Fruit fly (Drosophila melanogaster) whole organism, embryonic: ENCODE measurements around the gene CG8281.

ENCODE experiments used
- B-H2 ChIP-seq: fragments of 200-800 bp; sonication (Bioruptor generic); optimal IDR thresholded peaks from 2 replicates; lab custom pipeline; 2018; ENCODE audit warnings: missing biosample characterization, mild to moderate bottlenecking, missing genetic modification characterization
- Blimp-1 ChIP-seq: fragments of 200-800 bp; sonication (Bioruptor generic); optimal IDR thresholded peaks from 3 replicates; lab custom pipeline; 2018; ENCODE audit warnings: missing biosample characterization, missing genetic modification characterization, mild to moderate bottlenecking, moderate library complexity, missing genetic modification reagents
- CG10565 ChIP-seq: fragments of 200-800 bp; sonication (Bioruptor generic); optimal IDR thresholded peaks from 3 replicates; lab custom pipeline; 2016; ENCODE audit warnings: missing biosample characterization, mild to moderate bottlenecking, missing genetic modification characterization
- CG11695 ChIP-seq: fragments of 200-800 bp; sonication (Bioruptor generic); IDR thresholded peaks from 3 replicates; pipeline ENCODE4 v1.3.6; 2022; ENCODE audit warnings: missing biosample characterization, missing genetic modification characterization
- CG12155 ChIP-seq: fragments of 200-800 bp; sonication (Bioruptor generic); optimal IDR thresholded peaks from 3 replicates; lab custom pipeline; 2016; ENCODE audit warnings: missing biosample characterization, missing genetic modification characterization
- CG15479 ChIP-seq: fragments of 200-800 bp; sonication (Bioruptor generic); optimal IDR thresholded peaks from 3 replicates; lab custom pipeline; 2019; ENCODE audit warnings: missing biosample characterization, mild to moderate bottlenecking, missing genetic modification characterization, moderate library complexity
- CG17361 ChIP-seq: fragments of 200-800 bp; sonication (Bioruptor generic); IDR thresholded peaks from 3 replicates; pipeline ENCODE4 v1.3.6; 2022; ENCODE audit warnings: missing biosample characterization, missing genetic modification characterization
- CG18262 ChIP-seq: fragments of 200-800 bp; optimal IDR thresholded peaks from 3 replicates; lab custom pipeline; 2019; ENCODE audit warnings: missing biosample characterization, mild to moderate bottlenecking, missing genetic modification characterization, moderate library complexity
- CG2678 ChIP-seq: fragments of 200-800 bp; sonication (Bioruptor generic); optimal IDR thresholded peaks from 3 replicates; lab custom pipeline; 2019; ENCODE audit warnings: missing biosample characterization, mild to moderate bottlenecking, missing genetic modification characterization, moderate library complexity
- CG30020 ChIP-seq: fragments of 200-800 bp; optimal IDR thresholded peaks from 2 replicates; lab custom pipeline; 2019; ENCODE audit warnings: missing biosample characterization, mild to moderate bottlenecking, missing genetic modification characterization, moderate library complexity
- CG3065 ChIP-seq: fragments of 200-800 bp; sonication (Bioruptor generic); optimal IDR thresholded peaks from 2 replicates; lab custom pipeline; 2016; ENCODE audit warnings: missing biosample characterization, missing genetic modification characterization
- CG32767 ChIP-seq: fragments of 200-800 bp; sonication (Bioruptor generic); IDR thresholded peaks from 2 replicates; pipeline ENCODE4 v1.3.6; 2022; ENCODE audit warnings: missing biosample characterization, missing genetic modification characterization
- CG33213 ChIP-seq: fragments of 200-800 bp; sonication (Bioruptor generic); optimal IDR thresholded peaks from 3 replicates; lab custom pipeline; 2016; ENCODE audit warnings: missing biosample characterization, missing genetic modification characterization
- CG3995 ChIP-seq: fragments of 200-800 bp; sonication (Bioruptor generic); optimal IDR thresholded peaks from 3 replicates; lab custom pipeline; 2016; ENCODE audit warnings: missing biosample characterization, missing genetic modification characterization
- CG4360 ChIP-seq: fragments of 200-800 bp; sonication (Bioruptor generic); IDR thresholded peaks from 2 replicates; pipeline ENCODE4 v1.3.6; 2022; ENCODE audit warnings: missing biosample characterization, missing genetic modification characterization
- CG7745 ChIP-seq: fragments of 200-800 bp; sonication (Bioruptor generic); optimal IDR thresholded peaks from 2 replicates; lab custom pipeline; 2018; ENCODE audit warnings: missing biosample characterization, mild to moderate bottlenecking, missing genetic modification characterization, moderate library complexity
- CG7786 ChIP-seq: fragments of 200-800 bp; sonication (Bioruptor generic); optimal IDR thresholded peaks from 2 replicates; lab custom pipeline; 2016; ENCODE audit warnings: missing biosample characterization, missing genetic modification characterization
- CG7963 ChIP-seq: fragments of 200-800 bp; sonication (Bioruptor generic); IDR thresholded peaks from 3 replicates; pipeline ENCODE4 v1.3.6; 2022; ENCODE audit warnings: missing biosample characterization, missing genetic modification characterization; ENCODE audit not compliant: partially characterized antibody
- CG8281 ChIP-seq: fragments of 200-800 bp; sonication (Bioruptor generic); optimal IDR thresholded peaks from 2 replicates; lab custom pipeline; 2018; ENCODE audit warnings: missing biosample characterization, mild to moderate bottlenecking, missing genetic modification characterization, moderate library complexity
- CG9215 ChIP-seq: fragments of 200-800 bp; sonication (Bioruptor generic); IDR thresholded peaks from 2 replicates; pipeline ENCODE4 v1.3.6; 2022; ENCODE audit warnings: missing biosample characterization, missing genetic modification characterization
- CG9797 ChIP-seq: fragments of 200-800 bp; sonication (Bioruptor generic); optimal IDR thresholded peaks from 3 replicates; lab custom pipeline; 2018; ENCODE audit warnings: missing biosample characterization, mild to moderate bottlenecking, missing genetic modification characterization
- CoRest ChIP-seq: fragments of 200-800 bp; sonication (Bioruptor generic); optimal IDR thresholded peaks from 3 replicates; lab custom pipeline; 2018; ENCODE audit warnings: missing biosample characterization, mild to moderate bottlenecking, missing genetic modification characterization, moderate library complexity
- D19A ChIP-seq: fragments of 200-800 bp; optimal IDR thresholded peaks from 3 replicates; lab custom pipeline; 2019; ENCODE audit warnings: missing biosample characterization, mild to moderate bottlenecking, missing genetic modification characterization, moderate library complexity
- HmgD ChIP-seq: fragments of 200-800 bp; sonication (Bioruptor generic); optimal IDR thresholded peaks from 3 replicates; lab custom pipeline; 2016; ENCODE audit warnings: missing biosample characterization, missing genetic modification characterization
- Nf-YC ChIP-seq: fragments of 200-800 bp; optimal IDR thresholded peaks from 3 replicates; lab custom pipeline; 2019; ENCODE audit warnings: missing biosample characterization, mild to moderate bottlenecking, missing genetic modification characterization, moderate library complexity
- Oli ChIP-seq: fragments of 200-800 bp; sonication (Bioruptor generic); optimal IDR thresholded peaks from 2 replicates; lab custom pipeline; 2018; ENCODE audit warnings: missing biosample characterization, mild to moderate bottlenecking, missing genetic modification characterization, moderate library complexity
- Sry-β ChIP-seq: fragments of 200-800 bp; sonication (Bioruptor generic); optimal IDR thresholded peaks from 2 replicates; lab custom pipeline; 2018; ENCODE audit warnings: missing biosample characterization, mild to moderate bottlenecking, missing genetic modification characterization, moderate library complexity
- ato ChIP-seq: fragments of 200-800 bp; sonication (Bioruptor generic); IDR thresholded peaks from 2 replicates; pipeline ENCODE4 v1.3.6; 2022; ENCODE audit warnings: missing biosample characterization, missing genetic modification characterization; ENCODE audit not compliant: partially characterized antibody
- ci ChIP-seq: fragments of 200-800 bp; sonication (Bioruptor generic); IDR thresholded peaks from 3 replicates; pipeline ENCODE4 v1.3.6; 2022; ENCODE audit warnings: missing biosample characterization, missing genetic modification characterization
- crol ChIP-seq: fragments of 200-800 bp; sonication (Bioruptor generic); IDR thresholded peaks from 2 replicates; pipeline ENCODE4 v1.3.6; 2022; ENCODE audit warnings: missing biosample characterization, missing genetic modification characterization
- cwo ChIP-seq: fragments of 200-800 bp; sonication (Bioruptor generic); optimal IDR thresholded peaks from 3 replicates; lab custom pipeline; 2017; ENCODE audit warnings: missing biosample characterization, missing genetic modification characterization, mild to moderate bottlenecking, moderate library complexity, missing genetic modification reagents
- gcm ChIP-seq: fragments of 200-800 bp; sonication (Bioruptor generic); optimal IDR thresholded peaks from 2 replicates; lab custom pipeline; 2019; ENCODE audit warnings: missing biosample characterization, mild to moderate bottlenecking, missing genetic modification characterization, moderate library complexity
- p53 ChIP-seq: fragments of 200-800 bp; sonication (Bioruptor generic); optimal IDR thresholded peaks from 2 replicates; lab custom pipeline; 2016; ENCODE audit warnings: missing biosample characterization, missing genetic modification characterization
- pfk ChIP-seq: fragments of 200-800 bp; sonication (Bioruptor generic); optimal IDR thresholded peaks from 2 replicates; lab custom pipeline; 2018; ENCODE audit warnings: missing biosample characterization, mild to moderate bottlenecking, missing genetic modification characterization, moderate library complexity
- pita ChIP-seq: fragments of 200-800 bp; sonication (Bioruptor generic); optimal IDR thresholded peaks from 2 replicates; lab custom pipeline; 2017; ENCODE audit warnings: missing biosample characterization, mild to moderate bottlenecking, missing genetic modification characterization
- pros ChIP-seq: fragments of 200-800 bp; sonication (Bioruptor generic); optimal IDR thresholded peaks from 3 replicates; lab custom pipeline; 2019; ENCODE audit warnings: missing biosample characterization, mild to moderate bottlenecking, missing genetic modification characterization, moderate library complexity
- rib ChIP-seq: fragments of 200-800 bp; sonication (Bioruptor generic); IDR thresholded peaks from 2 replicates; pipeline ENCODE4 v1.3.6; 2022; ENCODE audit warnings: missing biosample characterization, missing genetic modification characterization
- row ChIP-seq: fragments of 200-800 bp; sonication (Bioruptor generic); IDR thresholded peaks from 3 replicates; pipeline ENCODE4 v1.3.6; 2022; ENCODE audit warnings: missing biosample characterization, missing genetic modification characterization
- seq ChIP-seq: fragments of 200-800 bp; sonication (Bioruptor generic); IDR thresholded peaks from 2 replicates; pipeline ENCODE4 v1.3.6; 2022; ENCODE audit warnings: missing biosample characterization, missing genetic modification characterization
- sob ChIP-seq: fragments of 200-800 bp; sonication (Bioruptor generic); IDR thresholded peaks from 2 replicates; pipeline ENCODE4 v1.3.6; 2022; ENCODE audit warnings: missing biosample characterization, missing genetic modification characterization
- zf30C ChIP-seq: fragments of 200-800 bp; sonication (Bioruptor generic); optimal IDR thresholded peaks from 3 replicates; lab custom pipeline; 2018; ENCODE audit warnings: missing biosample characterization, mild to moderate bottlenecking, missing genetic modification characterization

Gene CG8281

DNA sequence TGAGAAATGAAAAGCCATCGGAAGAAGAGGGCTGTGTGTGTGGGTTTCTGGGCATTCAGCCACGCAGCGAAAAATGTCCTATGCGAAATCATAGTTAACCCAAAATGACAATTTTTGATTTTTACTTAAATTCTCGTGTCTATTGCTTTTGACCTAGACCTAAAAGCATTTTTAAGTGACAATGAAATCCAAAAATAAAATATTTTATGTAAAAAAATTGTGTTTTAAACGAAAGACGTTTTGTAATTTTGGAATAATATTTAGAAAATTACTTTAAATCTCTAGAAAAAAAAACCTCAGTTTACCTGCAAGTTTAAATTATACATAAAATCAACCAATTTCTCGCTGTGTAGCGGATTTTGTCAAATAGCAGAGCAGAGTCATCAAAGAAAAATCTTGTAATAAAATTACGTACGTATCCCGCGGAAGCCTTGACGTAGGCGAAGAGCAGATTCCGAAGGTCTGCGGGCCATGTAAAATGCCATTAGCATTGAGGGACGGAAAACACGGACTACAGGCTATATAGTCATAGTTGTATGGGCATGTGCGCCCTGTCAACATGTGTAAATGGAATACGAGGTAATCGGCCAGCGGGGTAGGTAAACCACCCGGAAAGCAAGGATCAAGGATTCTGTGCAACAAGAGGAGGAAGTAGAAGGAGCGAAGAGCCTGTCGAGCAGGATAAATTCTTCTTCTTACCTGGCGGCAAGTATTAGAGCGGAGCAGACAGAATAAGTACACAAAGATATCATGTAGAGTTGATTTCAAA is 2.4 kb upstream of the CG8281 start (continued):
- no peak for TF ChIP-seq CG8281
- no peak for TF ChIP-seq CG7786
- TF ChIP-seq CoRest (tag; lab: Kevin White, UChicago) = peak; percentile 32
- no peak for TF ChIP-seq Blimp-1
- no peak for TF ChIP-seq ci (GFP tag; lab: Robert Waterston, UW)
- no peak for TF ChIP-seq CG18262 (tag; lab: Kevin White, UChicago)
- TF ChIP-seq CG2678 (tag; lab: Kevin White, UChicago) = peak; percentile 60
- TF ChIP-seq CG33213 (GFP tag; lab: Kevin White, UChicago) = no peak
- peak; percentile 36 for TF ChIP-seq Oli (tag; lab: Kevin White, UChicago)
- TF ChIP-seq CG12155 (GFP tag; lab: Kevin White, UChicago) = peak; percentile 2
- TF ChIP-seq HmgD (GFP tag; lab: Kevin White, UChicago) = no peak
- no peak for TF ChIP-seq CG11695

DNA sequence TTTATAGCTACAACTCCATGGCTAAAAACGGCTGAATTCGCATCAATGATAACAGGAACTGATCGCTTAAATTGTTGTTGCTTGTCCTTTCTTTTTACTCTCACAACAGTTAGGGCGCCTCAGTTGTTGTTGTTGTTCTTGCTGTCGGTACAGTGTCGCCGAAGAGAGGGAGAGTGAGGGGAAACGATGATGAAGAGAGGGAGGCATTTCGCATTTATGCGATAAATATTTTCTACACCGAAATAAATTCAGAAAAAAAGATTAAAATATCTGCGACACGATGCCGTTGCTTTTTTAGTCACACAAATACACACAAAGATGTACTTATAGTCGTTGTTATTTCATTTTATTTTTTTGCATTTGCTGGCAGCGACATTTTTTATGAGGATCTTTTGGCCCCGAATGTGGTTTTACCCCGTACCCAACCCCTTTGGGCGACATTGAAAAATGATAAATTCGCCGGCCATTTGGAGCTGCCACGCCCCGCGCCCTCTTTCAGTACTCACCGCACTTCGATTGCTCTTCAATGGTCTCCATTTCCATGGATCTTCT is 1.3 kb upstream of the CG8281 start:
- TF ChIP-seq Nf-YC (tag; lab: Kevin White, UChicago) (no peak), CG10565 (GFP tag; lab: Kevin White, UChicago) (no peak), sob (GFP tag; lab: Robert Waterston, UW) (no peak), CG30020 (tag; lab: Kevin White, UChicago) (no peak), pros (GFP tag; lab: Kevin White, UChicago) (no peak), gcm (GFP tag; lab: Kevin White, UChicago) (no peak), zf30C (peak; percentile 34), B-H2 (no peak), rib (GFP tag; lab: Robert Waterston, UW) (0 out of 2 replicates have a peak, but pooled peaks have one; percentile 54), CG9215 (GFP tag; lab: Robert Waterston, UW) (no peak), crol (GFP tag; lab: Robert Waterston, UW) (peak; percentile 86), CG3065 (peak; percentile 33), pita (GFP tag; lab: Kevin White, UChicago) (no peak), CG3995 (GFP tag; lab: Kevin White, UChicago) (no peak), row (GFP tag; lab: Robert Waterston, UW) (0 out of 3 replicates have a peak, but pooled peaks have one; percentile 10), D19A (tag; lab: Kevin White, UChicago) (peak; percentile 56), CG9797 (no peak), cwo (no peak), CG7745 (tag; lab: Kevin White, UChicago) (no peak), seq (0 out of 2 replicates have a peak, but pooled peaks have one; percentile 8), CG15479 (GFP tag; lab: Kevin White, UChicago) (peak; percentile 18), CG32767 (peak; percentile 15; the same call in 1 of the 2 replicates), CG4360 (GFP tag; lab: Robert Waterston, UW) (peak; percentile 90), CG17361 (GFP tag; lab: Robert Waterston, UW) (no peak), p53 (GFP tag; lab: Kevin White, UChicago) (no peak), CG7963 (GFP tag; lab: Robert Waterston, UW) (no peak), ato (GFP tag; lab: Robert Waterston, UW) (no peak), Sry-β (peak; percentile 80), pfk (GFP tag; lab: Kevin White, UChicago) (no peak)
- TF ChIP-seq, all 482 proteins: peak for 11
